Fruit fly (Drosophila melanogaster): ENCODE data around the gene CG7611.

DNA sequence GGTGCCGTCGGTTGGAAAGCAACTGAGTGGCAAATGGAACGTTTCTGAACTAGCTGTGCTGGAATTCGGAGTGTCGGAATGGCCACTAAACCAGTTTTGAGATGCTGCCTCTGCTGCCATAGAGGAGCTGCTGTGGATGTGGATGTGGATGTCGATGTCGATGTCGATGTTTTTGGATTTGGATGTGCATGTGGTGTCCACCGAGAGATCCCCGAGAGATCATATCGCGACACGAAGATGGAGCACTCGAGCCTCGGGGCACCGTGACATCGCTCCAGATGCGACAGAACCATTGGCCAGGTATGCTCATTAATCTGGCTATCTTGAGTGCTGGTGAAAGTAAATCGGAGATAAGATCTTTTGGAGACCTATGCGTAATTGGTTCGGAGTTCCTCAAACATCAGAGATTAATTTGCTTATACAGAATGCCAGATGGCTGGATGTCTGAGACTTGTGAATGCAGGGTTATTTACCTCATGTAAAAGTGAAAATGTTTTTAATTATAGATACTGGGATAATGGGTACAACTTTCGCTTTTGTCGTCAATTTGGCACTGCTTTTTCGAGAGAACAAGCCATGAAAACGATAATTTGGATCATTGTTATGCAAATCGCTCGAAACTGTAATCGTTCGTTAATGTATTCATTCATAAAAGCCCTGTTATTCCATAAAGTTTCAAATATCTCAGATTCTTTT lies 35.3 kb downstream of the CG7611 start, which contains the start of gene CG7173:
- TF ChIP-seq CG1621 (tag; optimal IDR thresholded peaks at IDR 0.05): no peak
- TF ChIP-seq Gug (GFP tag; IDR thresholded peaks at IDR 0.05): no peak
- no peak for TF ChIP-seq CG11294 (GFP tag; IDR thresholded peaks at IDR 0.05)
- TF ChIP-seq Sox102F (GFP tag; optimal IDR thresholded peaks at IDR 0.05): no peak
- no peak for TF ChIP-seq CG8632 (GFP tag; optimal IDR thresholded peaks at IDR 0.05)
- TF ChIP-seq esn (GFP tag; optimal IDR thresholded peaks at IDR 0.05): no peak
- TF ChIP-seq Hr39 (GFP tag; optimal IDR thresholded peaks at IDR 0.05): no peak
- no peak for TF ChIP-seq CG9139 (GFP tag; optimal IDR thresholded peaks at IDR 0.05)
- TF ChIP-seq CG6854 (GFP tag; optimal IDR thresholded peaks at IDR 0.05): no peak
